Worm (Caenorhabditis elegans) whole organism, early embryonic: Measurements from ENCODE around the gene gly-6.

Experiments used
- ama-1 ChIP-seq: fragments of 150-350 bp; optimal IDR thresholded peaks from 2 replicates; lab custom pipeline; 2014
- ceh-13 ChIP-seq: fragments of 200-800 bp; sonication (Bioruptor generic); optimal IDR thresholded peaks from 2 replicates; lab custom pipeline; 2018; ENCODE audit warnings: mild to moderate bottlenecking, missing genetic modification characterization, missing compliant biosample characterization
- flt-1 ChIP-seq: fragments of 200-800 bp; sonication (Bioruptor generic); IDR thresholded peaks from 2 replicates; pipeline ENCODE4 v1.3.6; 2022; ENCODE audit warnings: missing genetic modification characterization, missing compliant biosample characterization
- hmbx-1 ChIP-seq: sonication (generic microtip); optimal IDR thresholded peaks from 2 replicates; lab custom pipeline; 2016; ENCODE audit warnings: mild to moderate bottlenecking, missing genetic modification characterization, missing compliant biosample characterization
- scrt-1 ChIP-seq: fragments of 200-800 bp; sonication (Bioruptor generic); IDR thresholded peaks from 2 replicates; pipeline ENCODE4 v1.3.6; 2022; ENCODE audit warnings: missing genetic modification characterization, missing compliant biosample characterization
- sea-1 ChIP-seq: fragments of 200-800 bp; sonication (Bioruptor generic); conservative IDR thresholded peaks from 2 replicates; pipeline ENCODE4 v1.3.6; 2022; ENCODE audit warnings: missing genetic modification characterization, missing compliant biosample characterization
- tra-4 ChIP-seq: sonication (generic microtip); optimal IDR thresholded peaks from 2 replicates; lab custom pipeline; 2017; ENCODE audit warnings: missing genetic modification characterization, missing compliant biosample characterization

- TF ChIP-seq ama-1 (lab: Kevin White, UChicago) (no peak), hmbx-1 (no peak), flt-1 (GFP tag; lab: Robert Waterston, UW) (no peak), sea-1 (GFP tag; lab: Robert Waterston, UW) (no peak), tra-4 (tag; lab: Kevin White, UChicago) (no peak), scrt-1 (GFP tag; lab: Robert Waterston, UW) (no peak), ceh-13 (GFP tag; lab: Kevin White, UChicago) (no peak)
Observed at ce11 chrIII:4372894-4373293, 41.9 kb upstream of the gly-6 start.
